Fruit fly (Drosophila melanogaster): ENCODE measurements around the gene CG8534.

The CG8534 gene

DNA sequence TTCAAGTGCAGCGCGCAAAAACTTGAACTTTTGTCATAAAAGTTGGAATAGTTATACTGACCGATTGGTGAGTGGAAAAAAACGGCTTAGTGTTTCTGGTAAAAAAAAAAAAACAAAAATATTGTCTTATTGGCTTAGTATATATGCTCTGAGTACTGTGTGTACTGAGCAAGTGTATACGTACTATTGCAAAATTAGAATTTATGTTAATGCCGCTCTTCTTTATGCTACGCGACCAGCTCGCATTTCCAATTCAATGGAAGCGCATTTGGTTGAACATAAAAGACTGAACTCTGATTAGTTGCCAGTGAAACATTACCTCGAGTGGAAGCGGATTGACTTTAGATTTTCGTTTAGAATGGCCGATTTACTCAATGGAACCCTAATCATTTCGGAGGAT lies at the start of gene CG8534:
CG8534 (plus strand) TSS at position 301 of the 400 bp plus-strand sequence.
- TF ChIP-seq CG1620 (GFP tag; optimal IDR thresholded peaks at IDR 0.05) (no peak), tj (GFP tag; optimal IDR thresholded peaks at IDR 0.05) (no peak), CG5204 (GFP tag; optimal IDR thresholded peaks at IDR 0.05) (no peak)

DNA sequence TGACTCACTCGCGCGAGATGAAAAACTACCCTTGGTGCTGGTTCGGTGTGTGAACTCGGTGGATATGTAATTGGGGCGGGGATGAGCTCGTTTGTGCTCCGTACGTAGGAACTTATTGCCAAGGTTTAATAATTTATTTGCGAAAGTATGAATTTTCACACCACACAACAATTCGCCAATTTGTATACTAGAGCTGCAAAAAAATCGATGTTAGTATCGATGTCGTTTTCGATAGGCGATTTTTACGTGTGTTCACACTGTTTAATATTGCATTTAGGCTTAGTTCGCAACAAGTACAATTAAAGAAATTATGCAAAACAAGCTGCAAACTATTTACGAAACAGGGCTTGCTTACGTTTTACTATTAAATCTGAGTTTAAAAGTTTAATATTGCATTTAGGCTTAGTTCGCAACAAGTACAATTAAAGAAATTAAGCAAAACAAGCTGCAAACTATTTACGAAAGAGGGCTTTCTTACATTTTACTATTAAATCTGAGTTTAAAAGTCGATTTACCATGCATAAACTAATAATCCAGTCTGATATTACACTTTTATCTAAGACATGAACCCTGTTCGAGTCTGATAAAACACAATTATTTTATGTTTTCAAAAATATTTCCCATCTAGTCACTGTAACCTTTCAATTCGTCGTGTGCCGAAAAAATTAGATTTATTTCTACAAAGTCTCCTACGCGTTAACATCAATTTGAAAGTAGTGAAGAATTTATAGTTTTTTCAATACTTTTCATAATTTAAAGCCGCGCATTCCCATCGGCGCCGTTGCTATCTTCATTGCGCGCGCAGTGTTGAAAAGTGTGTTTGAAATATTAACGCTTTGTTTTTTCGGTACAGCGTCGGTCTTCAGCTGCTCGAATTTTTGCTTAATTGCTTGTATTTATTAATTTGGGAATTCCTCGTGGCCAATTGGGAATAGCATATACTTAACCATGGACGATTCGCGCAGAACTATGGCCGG lies 49.3 kb upstream of the CG8534 start, which contains the start of the genes Snap24 and CG8478:
Snap24 (minus strand) TSS at position 196 of the 977 bp plus-strand sequence.
CG8478 (plus strand) TSS at position 696 of the 977 bp plus-strand sequence.
- TF ChIP-seq cnc (optimal IDR thresholded peaks at IDR 0.05), result no peak
- no peak for TF ChIP-seq CG33017 (tag; optimal IDR thresholded peaks at IDR 0.05)
- peak; percentile 25 for TF ChIP-seq Mnt (GFP tag; optimal IDR thresholded peaks at IDR 0.05)
- TF ChIP-seq bab1 (GFP tag; optimal IDR thresholded peaks at IDR 0.05), result peak; percentile 9
- TF ChIP-seq pad (GFP tag; optimal IDR thresholded peaks at IDR 0.05), result peak; percentile 51
- peak; percentile 1 for TF ChIP-seq CG11617 (GFP tag; optimal IDR thresholded peaks at IDR 0.05)
- TF ChIP-seq tj (GFP tag; optimal IDR thresholded peaks at IDR 0.05), result peak; percentile 0

DNA sequence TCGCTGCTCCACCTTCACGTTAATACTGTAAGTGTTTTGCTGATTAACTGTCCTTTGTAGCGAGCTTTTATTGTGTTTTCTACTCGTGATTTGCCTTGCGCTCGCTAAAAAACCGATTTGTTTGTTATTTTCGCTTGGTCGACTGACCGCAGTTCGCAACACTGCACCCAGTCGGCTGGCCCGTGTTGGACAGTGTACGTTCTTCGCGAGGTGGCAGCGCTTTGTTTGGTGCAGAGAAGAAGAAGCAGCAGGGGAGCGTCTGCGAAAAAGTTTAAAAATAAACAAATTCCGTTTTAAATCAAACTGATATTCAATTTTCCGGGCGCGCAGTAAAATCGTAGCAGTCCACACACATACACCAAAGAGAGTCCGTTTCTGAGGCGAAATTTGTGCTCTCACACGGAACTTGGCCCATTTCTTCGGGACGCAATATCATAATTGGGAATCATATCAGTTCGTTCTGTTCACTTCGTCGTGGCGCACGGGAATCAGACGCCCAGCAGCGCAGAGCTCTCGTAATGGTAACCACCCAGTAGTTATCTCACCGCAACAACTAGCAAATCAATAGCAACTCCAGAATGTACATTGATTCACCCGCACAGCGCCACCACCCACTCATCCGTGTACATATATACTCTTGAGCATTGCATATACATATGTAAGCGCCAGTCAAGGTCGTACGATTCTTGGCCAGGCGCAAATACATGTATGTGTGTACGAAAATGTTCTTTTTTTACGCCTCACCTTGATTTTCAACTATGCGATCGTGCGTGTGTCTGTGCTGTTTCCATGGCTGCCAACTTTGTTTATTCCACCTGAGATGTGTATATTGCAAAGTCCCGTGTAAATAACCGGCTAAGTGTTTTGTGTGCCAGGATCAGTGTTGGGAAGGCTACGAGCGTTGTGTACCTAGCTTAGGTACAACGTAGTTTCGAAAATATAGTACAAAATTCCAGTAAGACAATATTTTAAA lies 44.6 kb upstream of the CG8534 start, which contains the start of gene Naa80:
Naa80 (plus strand) TSS at position 215 of the 973 bp plus-strand sequence.
- peak; percentile 67 for TF ChIP-seq Clk (GFP tag; optimal IDR thresholded peaks at IDR 0.05)
- peak; percentile 96 for TF ChIP-seq Crg-1 (GFP tag; optimal IDR thresholded peaks at IDR 0.05)
- peak; percentile 63 for TF ChIP-seq toe (GFP tag; optimal IDR thresholded peaks at IDR 0.05)
- peak; percentile 57 for TF ChIP-seq CG11617 (GFP tag; optimal IDR thresholded peaks at IDR 0.05)
- no peak for TF ChIP-seq cnc (optimal IDR thresholded peaks at IDR 0.05)
- TF ChIP-seq Hr96 (GFP tag; optimal IDR thresholded peaks at IDR 0.05), result peak; percentile 38
- peak; percentile 95 for TF ChIP-seq CG1620 (GFP tag; optimal IDR thresholded peaks at IDR 0.05)
- TF ChIP-seq Mnt (GFP tag; optimal IDR thresholded peaks at IDR 0.05), result peak; percentile 92
- TF ChIP-seq CG5204 (GFP tag; optimal IDR thresholded peaks at IDR 0.05), result no peak
- TF ChIP-seq cic (GFP tag; optimal IDR thresholded peaks at IDR 0.05), result peak; percentile 88
- TF ChIP-seq kay (GFP tag; ENCODE audit: borderline replicate concordance), result no peak
- peak; percentile 65 for TF ChIP-seq CG7045 (GFP tag; optimal IDR thresholded peaks at IDR 0.05)
- TF ChIP-seq bab1 (GFP tag; optimal IDR thresholded peaks at IDR 0.05), result peak; percentile 56
- peak; percentile 69 for TF ChIP-seq CG33017 (tag; optimal IDR thresholded peaks at IDR 0.05)
- peak; percentile 55 for TF ChIP-seq CG14711 (tag; optimal IDR thresholded peaks at IDR 0.05)
- peak; percentile 82 for TF ChIP-seq CG7101 (tag; optimal IDR thresholded peaks at IDR 0.05)
- TF ChIP-seq ovo (GFP tag; optimal IDR thresholded peaks at IDR 0.05), result peak; percentile 64
- peak; percentile 80 for TF ChIP-seq pad (GFP tag; optimal IDR thresholded peaks at IDR 0.05)
- TF ChIP-seq tj (GFP tag; optimal IDR thresholded peaks at IDR 0.05), result peak; percentile 21
- peak; percentile 82 for TF ChIP-seq CG12768 (GFP tag; optimal IDR thresholded peaks at IDR 0.05)

dm6 chr3R:9768884-9769283 lies 43.7 kb upstream of the CG8534 start, which contains the start of gene MED6:
TSS of gene MED6 (minus strand) at chr3R:9768984.
- TF ChIP-seq CG33017 (tag; optimal IDR thresholded peaks at IDR 0.05) (no peak), CG14711 (tag; optimal IDR thresholded peaks at IDR 0.05) (no peak), CG7045 (GFP tag; optimal IDR thresholded peaks at IDR 0.05) (no peak), Mnt (GFP tag; optimal IDR thresholded peaks at IDR 0.05) (no peak), cnc (optimal IDR thresholded peaks at IDR 0.05) (no peak), Clk (GFP tag; optimal IDR thresholded peaks at IDR 0.05) (no peak), CG5204 (GFP tag; optimal IDR thresholded peaks at IDR 0.05) (no peak), kay (GFP tag; ENCODE audit: borderline replicate concordance) (no peak)

dm6 chr3R:9770127-9770526 lies 42.4 kb upstream of the CG8534 start:
- TF ChIP-seq CG33017 (tag; optimal IDR thresholded peaks at IDR 0.05), result no peak
- no peak for TF ChIP-seq Clk (GFP tag; optimal IDR thresholded peaks at IDR 0.05)
- TF ChIP-seq Hr96 (GFP tag; optimal IDR thresholded peaks at IDR 0.05), result no peak
- TF ChIP-seq cnc (optimal IDR thresholded peaks at IDR 0.05), result no peak

- TF ChIP-seq CG11617 (GFP tag; optimal IDR thresholded peaks at IDR 0.05) (peak; percentile 96), CG1620 (GFP tag; optimal IDR thresholded peaks at IDR 0.05) (peak; percentile 95), cic (GFP tag; optimal IDR thresholded peaks at IDR 0.05) (peak; percentile 94), cnc (optimal IDR thresholded peaks at IDR 0.05) (no peak), CG7101 (tag; optimal IDR thresholded peaks at IDR 0.05) (peak; percentile 97), toe (GFP tag; optimal IDR thresholded peaks at IDR 0.05) (peak; percentile 96), bab1 (GFP tag; optimal IDR thresholded peaks at IDR 0.05) (peak; percentile 98), CG33017 (tag; optimal IDR thresholded peaks at IDR 0.05) (peak; percentile 98), Crg-1 (GFP tag; optimal IDR thresholded peaks at IDR 0.05) (peak; percentile 88), Clk (GFP tag; optimal IDR thresholded peaks at IDR 0.05) (peak; percentile 91), CG5204 (GFP tag; optimal IDR thresholded peaks at IDR 0.05) (peak; percentile 97), ovo (GFP tag; optimal IDR thresholded peaks at IDR 0.05) (peak; percentile 88), tj (GFP tag; optimal IDR thresholded peaks at IDR 0.05) (peak; percentile 78), Hr96 (GFP tag; optimal IDR thresholded peaks at IDR 0.05) (peak; percentile 95), pad (GFP tag; optimal IDR thresholded peaks at IDR 0.05) (peak; percentile 84), Mnt (GFP tag; optimal IDR thresholded peaks at IDR 0.05) (peak; percentile 92), CG7045 (GFP tag; optimal IDR thresholded peaks at IDR 0.05) (peak; percentile 94), CG14711 (tag; optimal IDR thresholded peaks at IDR 0.05) (peak; percentile 92), CG12768 (GFP tag; optimal IDR thresholded peaks at IDR 0.05) (peak; percentile 97), kay (GFP tag; ENCODE audit: borderline replicate concordance) (no peak)
Observed at dm6 chr3R:9771519-9771972, 41.0 kb upstream of the CG8534 start, which contains the start of gene CG9471. TSS of gene CG9471 (minus strand) at chr3R:9771542.

All from whole organism, adult.